Fruit fly (Drosophila melanogaster): Measurements from ENCODE around the gene Dnah3.

Gene Dnah3

dm6 chr3L:4824356-4825138 is 36.5 kb upstream of the Dnah3 start (continued):
- peak; percentile 84 for TF ChIP-seq Nf-YB (GFP tag; optimal IDR thresholded peaks at IDR 0.05)
- peak; percentile 96 for TF ChIP-seq fd96Cb (tag; optimal IDR thresholded peaks at IDR 0.05)
- peak; percentile 61; the same call in 2 of the 3 replicates for TF ChIP-seq Doc3 (GFP tag; IDR thresholded peaks at IDR 0.05; ENCODE audit: partially characterized antibody)
- peak; percentile 90 for TF ChIP-seq cwo (GFP tag; optimal IDR thresholded peaks at IDR 0.05)
- no peak; the same call in 2 of the 3 replicates for TF ChIP-seq CG17361 (GFP tag; IDR thresholded peaks at IDR 0.05)
- no peak for TF ChIP-seq CG4854 (GFP tag; optimal IDR thresholded peaks at IDR 0.05)
- TF ChIP-seq CG5245 (GFP tag; optimal IDR thresholded peaks at IDR 0.05), result peak; percentile 92
- peak; percentile 53; the same call in 1 of the 2 replicates for TF ChIP-seq amos (GFP tag; IDR thresholded peaks at IDR 0.05; ENCODE audit: partially characterized antibody)
- TF ChIP-seq CG12236 (GFP tag; optimal IDR thresholded peaks at IDR 0.05), result peak; percentile 80
- peak; percentile 87 for TF ChIP-seq trem (tag; optimal IDR thresholded peaks at IDR 0.05)
- peak; percentile 93 for TF ChIP-seq Ssrp (tag; optimal IDR thresholded peaks at IDR 0.05)
- TF ChIP-seq Dip3 (GFP tag; optimal IDR thresholded peaks at IDR 0.05), result peak; percentile 92
- TF ChIP-seq fd3F (GFP tag; optimal IDR thresholded peaks at IDR 0.05), result peak; percentile 94
- TF ChIP-seq CG32767 (GFP tag; IDR thresholded peaks at IDR 0.05), result peak; percentile 96
- peak; percentile 85 for TF ChIP-seq CG12769 (tag; optimal IDR thresholded peaks at IDR 0.05)
- TF ChIP-seq wdn (GFP tag; IDR thresholded peaks at IDR 0.05), result peak; percentile 92
- peak; percentile 87 for TF ChIP-seq CG30431 (GFP tag; optimal IDR thresholded peaks at IDR 0.05)
- no peak for TF ChIP-seq CG17568 (GFP tag; optimal IDR thresholded peaks at IDR 0.05)
- peak; percentile 46 for TF ChIP-seq BEAF-32 (GFP tag; optimal IDR thresholded peaks at IDR 0.05)
- peak; percentile 90 for TF ChIP-seq CG12104 (GFP tag; optimal IDR thresholded peaks at IDR 0.05)
- TF ChIP-seq phol (tag; optimal IDR thresholded peaks at IDR 0.05), result peak; percentile 93
- peak; percentile 86 for TF ChIP-seq CG13894 (tag; optimal IDR thresholded peaks at IDR 0.05)
- peak; percentile 96 for TF ChIP-seq Ptx1 (GFP tag; IDR thresholded peaks at IDR 0.05)
- TF ChIP-seq toy (GFP tag; IDR thresholded peaks at IDR 0.05), result peak; percentile 92
- TF ChIP-seq CG7556 (GFP tag; optimal IDR thresholded peaks at IDR 0.05), result peak; percentile 95
- TF ChIP-seq CG11695 (GFP tag; IDR thresholded peaks at IDR 0.05), result peak; percentile 96
- TF ChIP-seq zfh2 (GFP tag; optimal IDR thresholded peaks at IDR 0.05), result peak; percentile 90
- TF ChIP-seq cas (GFP tag; IDR thresholded peaks at IDR 0.05), result peak; percentile 93
- TF ChIP-seq Scr (GFP tag; IDR thresholded peaks at IDR 0.05; ENCODE audit: partially characterized antibody), result peak; percentile 58
- peak; percentile 96 for TF ChIP-seq tin (GFP tag; optimal IDR thresholded peaks at IDR 0.05)
- TF ChIP-seq CG34224 (GFP tag; IDR thresholded peaks at IDR 0.05; ENCODE audit: partially characterized antibody), result peak; percentile 89
- TF ChIP-seq eve (GFP tag; optimal IDR thresholded peaks at IDR 0.05), result no peak
- no peak for TF ChIP-seq CG13123 (GFP tag; optimal IDR thresholded peaks at IDR 0.05)
- no peak for TF ChIP-seq sqz (GFP tag; optimal IDR thresholded peaks at IDR 0.05)
- peak; percentile 88 for TF ChIP-seq trh (GFP tag; optimal IDR thresholded peaks at IDR 0.05)
- no peak for TF ChIP-seq h (optimal IDR thresholded peaks at IDR 0.05)
- TF ChIP-seq gt (GFP tag; IDR thresholded peaks at IDR 0.05), result peak; percentile 89
- no peak for TF ChIP-seq lola (GFP tag; optimal IDR thresholded peaks at IDR 0.05)
- peak; percentile 59 for TF ChIP-seq Dip2 (GFP tag; IDR thresholded peaks at IDR 0.05)
- peak; percentile 51 for TF ChIP-seq sima (GFP tag; optimal IDR thresholded peaks at IDR 0.05)
- peak; percentile 97 for TF ChIP-seq Awh (GFP tag; IDR thresholded peaks at IDR 0.05)
- TF ChIP-seq Dll (GFP tag; IDR thresholded peaks at IDR 0.05; ENCODE audit: partially characterized antibody), result peak; percentile 65; the same call in 2 of the 4 replicates
- TF ChIP-seq CG3281 (GFP tag; optimal IDR thresholded peaks at IDR 0.05), result peak; percentile 94
- TF ChIP-seq tup (GFP tag; optimal IDR thresholded peaks at IDR 0.05), result peak; percentile 88
- peak; percentile 77 for TF ChIP-seq CG7987 (GFP tag; optimal IDR thresholded peaks at IDR 0.05)
- TF ChIP-seq CG10462 (GFP tag; optimal IDR thresholded peaks at IDR 0.05), result peak; percentile 94
- peak; percentile 85 for TF ChIP-seq CG8359 (GFP tag; optimal IDR thresholded peaks at IDR 0.05; ENCODE audit: borderline replicate concordance)
- TF ChIP-seq CG31388 (GFP tag; optimal IDR thresholded peaks at IDR 0.05), result peak; percentile 88

Data from whole organism, embryonic.